Fruit fly (Drosophila melanogaster): ENCODE results near the gene CG32102.

Gene CG32102

DNA sequence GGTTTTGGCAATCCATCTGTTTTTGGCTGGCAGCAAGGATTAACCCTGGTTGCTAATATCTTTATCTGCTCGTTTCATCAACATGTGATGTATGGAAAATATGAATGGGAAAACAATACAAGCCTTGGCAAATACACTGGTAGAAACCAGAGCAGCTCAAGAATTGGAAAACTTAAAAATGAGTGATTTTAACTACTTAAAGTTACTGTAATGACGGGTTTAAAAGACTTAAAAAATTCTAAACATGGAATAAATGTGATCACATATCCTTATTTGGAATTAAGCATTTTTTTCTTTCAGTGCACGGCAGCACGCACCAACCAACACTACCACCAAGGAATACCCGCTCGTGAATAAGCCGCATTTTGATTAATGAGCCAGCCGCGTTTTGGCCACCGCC lies 4.4 kb downstream of the CG32102 start:
- TF ChIP-seq CG8301 (tag; optimal IDR thresholded peaks at IDR 0.05) (no peak), CG17806 (tag; optimal IDR thresholded peaks at IDR 0.05) (no peak), Ets98B (GFP tag; IDR thresholded peaks at IDR 0.05) (no peak), CG8159 (tag; optimal IDR thresholded peaks at IDR 0.05) (peak; percentile 28), fd96Ca (GFP tag; IDR thresholded peaks at IDR 0.05) (no peak), CG15710 (tag; optimal IDR thresholded peaks at IDR 0.05) (no peak), CG12605 (GFP tag; IDR thresholded peaks at IDR 0.05) (no peak)

dm6 chr3L:12463580-12463979 lies 6.0 kb downstream of the CG32102 start:
- TF ChIP-seq CG10348 (GFP tag; IDR thresholded peaks at IDR 0.05) (no peak), EcR (GFP tag; optimal IDR thresholded peaks at IDR 0.05) (no peak)

DNA sequence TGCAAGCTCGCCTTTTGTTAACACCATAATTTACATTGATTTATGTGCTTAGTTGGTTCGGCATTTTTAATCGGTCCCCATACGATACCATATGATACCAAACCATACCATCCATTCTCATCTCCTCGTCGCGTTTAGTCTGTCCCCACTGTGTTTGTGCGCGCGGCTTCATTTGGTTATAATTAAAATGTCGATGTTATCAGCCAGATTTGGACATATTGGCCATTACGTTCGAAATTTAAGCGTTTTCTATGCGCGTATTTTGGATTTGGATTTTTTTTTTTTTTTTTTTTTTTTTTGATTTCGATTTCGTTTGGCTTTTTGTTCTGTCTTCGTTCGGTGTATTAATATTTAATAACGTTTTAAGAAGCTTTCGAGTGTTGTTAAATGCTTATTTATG lies 7.6 kb downstream of the CG32102 start:
- TF ChIP-seq CG17806 (tag; optimal IDR thresholded peaks at IDR 0.05) (no peak), CG8159 (tag; optimal IDR thresholded peaks at IDR 0.05) (no peak), CG9948 (tag; optimal IDR thresholded peaks at IDR 0.05) (no peak), CG34367 (tag; optimal IDR thresholded peaks at IDR 0.05) (no peak), CG12605 (GFP tag; IDR thresholded peaks at IDR 0.05) (no peak), CG32121 (GFP tag; IDR thresholded peaks at IDR 0.05) (no peak), gl (tag; optimal IDR thresholded peaks at IDR 0.05) (no peak), CG4496 (GFP tag; IDR thresholded peaks at IDR 0.05) (no peak), Snoo (tag; optimal IDR thresholded peaks at IDR 0.05) (no peak), D1 (tag; optimal IDR thresholded peaks at IDR 0.05) (no peak), CG13204 (GFP tag; optimal IDR thresholded peaks at IDR 0.05) (no peak), EcR (GFP tag; optimal IDR thresholded peaks at IDR 0.05) (no peak), fd96Ca (GFP tag; IDR thresholded peaks at IDR 0.05) (no peak), Ets98B (GFP tag; IDR thresholded peaks at IDR 0.05) (no peak), CG14655 (GFP tag; optimal IDR thresholded peaks at IDR 0.05) (no peak), rn (GFP tag; IDR thresholded peaks at IDR 0.05) (no peak), CG8301 (tag; optimal IDR thresholded peaks at IDR 0.05) (no peak), Pif1B (GFP tag; optimal IDR thresholded peaks at IDR 0.05) (no peak)

- TF ChIP-seq Pif1B (GFP tag; optimal IDR thresholded peaks at IDR 0.05) (peak; percentile 35), CG9948 (tag; optimal IDR thresholded peaks at IDR 0.05) (peak; percentile 75), CG4496 (GFP tag; IDR thresholded peaks at IDR 0.05) (no peak), CG14655 (GFP tag; optimal IDR thresholded peaks at IDR 0.05) (peak; percentile 67), Ets98B (GFP tag; IDR thresholded peaks at IDR 0.05) (no peak), CG12605 (GFP tag; IDR thresholded peaks at IDR 0.05) (no peak), CG8159 (tag; optimal IDR thresholded peaks at IDR 0.05) (peak; percentile 85), D1 (tag; optimal IDR thresholded peaks at IDR 0.05) (peak; percentile 64), Snoo (tag; optimal IDR thresholded peaks at IDR 0.05) (peak; percentile 36), rn (GFP tag; IDR thresholded peaks at IDR 0.05) (peak; percentile 11; the same call in 1 of the 2 replicates), Pif1A (GFP tag; optimal IDR thresholded peaks at IDR 0.05) (peak; percentile 57), CG34367 (tag; optimal IDR thresholded peaks at IDR 0.05) (peak; percentile 44), CG17806 (tag; optimal IDR thresholded peaks at IDR 0.05) (peak; percentile 73), CG8301 (tag; optimal IDR thresholded peaks at IDR 0.05) (peak; percentile 63), CG15710 (tag; optimal IDR thresholded peaks at IDR 0.05) (peak; percentile 69)
Observed at dm6 chr3L:12456916-12457662, 12.5 kb downstream of the CG32102 start.

DNA sequence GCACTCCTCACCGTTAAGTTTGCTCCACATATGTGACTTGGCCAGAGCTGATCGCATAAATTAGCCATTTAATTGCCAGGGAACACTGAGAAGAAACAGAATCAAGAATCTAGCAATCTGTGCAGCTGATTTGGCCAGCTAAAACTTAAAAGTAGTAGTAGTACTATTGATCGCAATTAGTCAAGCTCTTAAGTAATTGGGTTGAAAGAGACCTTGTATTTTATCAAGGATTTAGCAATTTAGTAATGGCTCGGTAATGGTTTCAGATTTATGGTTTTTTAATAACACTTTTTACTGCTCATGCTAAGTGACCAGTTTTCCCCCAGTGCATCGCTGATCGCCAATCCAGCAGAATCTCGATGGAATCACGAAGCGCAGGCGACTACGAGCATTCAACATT lies 14.6 kb downstream of the CG32102 start:
- no peak for TF ChIP-seq Snoo (tag; optimal IDR thresholded peaks at IDR 0.05)
- peak; percentile 22 for TF ChIP-seq CG9948 (tag; optimal IDR thresholded peaks at IDR 0.05)
- TF ChIP-seq gl (tag; optimal IDR thresholded peaks at IDR 0.05), result no peak
- peak; percentile 70 for TF ChIP-seq CG8159 (tag; optimal IDR thresholded peaks at IDR 0.05)
- peak; percentile 67 for TF ChIP-seq CG15710 (tag; optimal IDR thresholded peaks at IDR 0.05)
- no peak for TF ChIP-seq CG4496 (GFP tag; IDR thresholded peaks at IDR 0.05)
- peak; percentile 33 for TF ChIP-seq CG34367 (tag; optimal IDR thresholded peaks at IDR 0.05)
- no peak for TF ChIP-seq Ets98B (GFP tag; IDR thresholded peaks at IDR 0.05)
- TF ChIP-seq Pif1A (GFP tag; optimal IDR thresholded peaks at IDR 0.05), result peak; percentile 33
- TF ChIP-seq CG17806 (tag; optimal IDR thresholded peaks at IDR 0.05), result peak; percentile 37
- no peak for TF ChIP-seq CG32121 (GFP tag; IDR thresholded peaks at IDR 0.05)
- TF ChIP-seq Pif1B (GFP tag; optimal IDR thresholded peaks at IDR 0.05), result no peak
- no peak for TF ChIP-seq fd96Ca (GFP tag; IDR thresholded peaks at IDR 0.05)
- no peak for TF ChIP-seq CG10348 (GFP tag; IDR thresholded peaks at IDR 0.05)
- peak; percentile 40 for TF ChIP-seq CG14655 (GFP tag; optimal IDR thresholded peaks at IDR 0.05)
- TF ChIP-seq D1 (tag; optimal IDR thresholded peaks at IDR 0.05), result no peak
- no peak for TF ChIP-seq rn (GFP tag; IDR thresholded peaks at IDR 0.05)
- TF ChIP-seq EcR (GFP tag; optimal IDR thresholded peaks at IDR 0.05), result no peak
- TF ChIP-seq CG12605 (GFP tag; IDR thresholded peaks at IDR 0.05), result no peak
- peak; percentile 29 for TF ChIP-seq CG13204 (GFP tag; optimal IDR thresholded peaks at IDR 0.05)
- TF ChIP-seq CG8301 (tag; optimal IDR thresholded peaks at IDR 0.05), result peak; percentile 24

dm6 chr3L:12453529-12453928 lies 16.1 kb downstream of the CG32102 start:
- TF ChIP-seq CG8159 (tag; optimal IDR thresholded peaks at IDR 0.05), result peak; percentile 24
- TF ChIP-seq CG13204 (GFP tag; optimal IDR thresholded peaks at IDR 0.05), result no peak
- no peak for TF ChIP-seq CG14655 (GFP tag; optimal IDR thresholded peaks at IDR 0.05)
